Fruit fly (Drosophila melanogaster): ENCODE measurements around the gene Cyp4ac3.

The Cyp4ac3 gene

DNA sequence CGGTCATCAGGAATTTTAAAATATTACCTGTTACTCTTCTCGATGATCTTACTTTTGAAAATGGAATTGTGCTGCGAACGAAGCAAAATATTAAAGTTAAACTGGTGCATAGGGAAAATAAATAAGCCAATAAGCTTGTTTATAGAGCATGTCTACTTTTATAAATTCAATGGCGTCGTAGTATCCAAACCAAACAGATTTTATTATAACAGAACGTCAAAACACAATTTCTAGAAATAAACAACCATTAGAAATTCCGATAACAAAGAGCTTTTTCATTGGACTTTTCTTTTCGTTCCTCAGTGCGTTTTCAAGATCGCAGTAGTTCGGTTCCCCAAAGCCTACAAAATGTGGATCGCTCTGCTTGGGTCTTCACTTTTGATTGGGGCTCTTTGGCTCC is at the start of gene Cyp4ac3:
Gene Cyp4ac3, plus strand, starts transcription at position 301 of the 400 bp plus-strand sequence.
- TF ChIP-seq noc (tag; optimal IDR thresholded peaks at IDR 0.05), result no peak

DNA sequence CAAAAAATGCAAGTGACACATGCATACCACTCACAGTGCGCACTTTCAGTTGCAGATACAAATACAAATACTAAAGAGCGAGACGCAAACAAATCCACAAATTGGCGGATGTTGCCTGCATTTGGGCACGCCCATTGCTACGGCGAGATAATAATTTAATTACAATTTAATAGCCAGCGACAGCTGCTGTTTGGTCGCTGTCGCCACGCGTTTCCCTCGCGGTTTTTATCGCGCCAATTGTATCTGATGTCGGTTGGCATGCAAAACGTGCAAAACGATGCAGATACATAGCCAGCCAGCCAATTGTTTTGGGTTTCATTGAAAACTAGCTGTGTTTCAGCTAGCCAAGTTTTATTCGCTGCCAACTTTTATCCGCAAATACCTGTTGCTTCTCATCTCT is 45.0 kb upstream of the Cyp4ac3 start:
- no peak for TF ChIP-seq noc (tag; optimal IDR thresholded peaks at IDR 0.05)

DNA sequence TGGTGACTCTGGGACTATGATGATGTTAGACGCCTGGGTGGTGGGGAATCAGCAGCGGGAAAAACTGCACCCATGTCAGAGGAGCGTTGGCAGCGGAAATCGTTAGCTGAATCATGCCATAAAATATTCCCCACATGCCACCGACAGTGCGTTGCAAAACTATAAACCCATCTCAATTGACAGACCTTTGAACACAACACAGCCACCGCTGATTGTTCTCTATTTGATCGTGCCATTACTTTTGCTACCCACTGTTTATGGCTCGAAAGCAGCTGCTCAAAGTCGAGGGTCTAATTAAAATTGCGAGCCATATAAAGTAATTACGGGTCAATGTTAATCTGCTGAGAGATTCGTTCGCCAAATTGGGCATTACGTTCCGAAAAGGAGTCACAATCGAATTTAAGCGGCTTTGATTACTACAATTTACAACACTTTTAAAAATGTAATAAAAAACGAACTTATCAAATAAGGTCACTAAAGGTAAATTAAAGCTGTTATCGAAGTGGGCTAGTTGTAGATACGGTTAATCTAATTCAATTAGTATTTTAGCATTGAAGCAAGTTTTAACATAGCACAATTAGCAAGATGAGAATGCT is 43.5 kb upstream of the Cyp4ac3 start:
- no peak for TF ChIP-seq noc (tag; optimal IDR thresholded peaks at IDR 0.05)

DNA sequence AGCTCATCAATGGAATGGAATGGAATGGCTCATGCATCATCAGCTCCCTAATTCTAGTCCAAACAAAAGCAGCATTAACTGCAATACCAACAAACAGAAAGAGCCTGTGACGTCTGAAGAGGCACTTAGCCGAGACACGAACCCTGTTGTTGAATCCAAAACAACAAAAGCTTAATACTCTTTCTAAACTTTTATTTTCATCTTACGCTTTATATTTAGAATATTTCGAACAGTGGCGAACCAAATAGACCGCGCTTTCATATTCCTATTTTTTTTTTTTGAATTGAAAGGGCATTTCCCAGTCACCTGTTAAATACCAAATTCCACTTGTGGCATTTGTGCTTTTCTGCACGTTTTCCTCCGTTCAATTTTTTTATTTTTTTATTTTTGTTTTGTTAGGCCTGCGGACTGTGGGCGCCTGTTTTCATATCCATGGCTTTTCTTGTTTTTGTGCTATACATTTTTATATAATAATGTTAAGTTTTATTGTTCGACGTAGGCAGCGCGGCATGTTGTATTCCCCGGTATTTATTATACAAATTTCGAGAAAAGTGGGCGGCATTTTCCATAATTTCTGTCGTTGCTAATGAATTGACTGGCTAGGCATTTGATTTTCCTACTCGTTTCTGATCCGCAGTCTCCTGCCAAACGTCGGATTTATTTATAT is 42.6 kb upstream of the Cyp4ac3 start:
- no peak for TF ChIP-seq noc (tag; optimal IDR thresholded peaks at IDR 0.05)

DNA sequence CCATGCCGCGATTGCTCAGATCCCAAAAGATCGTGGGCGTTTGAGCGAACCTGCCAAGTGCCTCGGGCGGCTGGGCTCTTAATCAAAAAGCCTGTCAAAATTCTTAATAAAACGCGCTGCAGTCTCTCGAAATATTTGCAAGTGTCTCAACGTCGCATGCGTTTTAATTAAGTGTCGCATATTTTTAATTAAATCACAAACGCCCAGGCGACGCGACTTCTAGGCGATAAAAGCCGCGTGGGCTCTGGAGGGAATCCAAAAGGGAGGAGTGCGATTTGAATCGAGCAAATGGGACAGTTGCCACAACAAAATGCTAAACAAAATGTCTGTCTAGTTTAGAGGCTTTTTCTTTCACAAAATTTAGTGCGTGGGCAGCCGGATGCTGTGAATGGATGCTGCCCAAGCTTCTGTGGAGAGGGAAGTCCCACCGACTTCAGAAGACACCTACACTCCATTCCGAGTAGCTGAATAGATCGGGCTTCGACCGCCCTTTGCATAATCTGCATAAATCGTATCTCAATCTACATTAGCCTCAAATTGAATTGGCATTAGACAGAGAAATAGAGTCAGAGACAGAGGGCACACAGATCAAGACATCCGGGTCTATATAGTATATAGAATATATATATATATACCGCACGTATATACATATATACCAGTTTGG is 41.3 kb upstream of the Cyp4ac3 start:
- TF ChIP-seq noc (tag; optimal IDR thresholded peaks at IDR 0.05), result no peak

DNA sequence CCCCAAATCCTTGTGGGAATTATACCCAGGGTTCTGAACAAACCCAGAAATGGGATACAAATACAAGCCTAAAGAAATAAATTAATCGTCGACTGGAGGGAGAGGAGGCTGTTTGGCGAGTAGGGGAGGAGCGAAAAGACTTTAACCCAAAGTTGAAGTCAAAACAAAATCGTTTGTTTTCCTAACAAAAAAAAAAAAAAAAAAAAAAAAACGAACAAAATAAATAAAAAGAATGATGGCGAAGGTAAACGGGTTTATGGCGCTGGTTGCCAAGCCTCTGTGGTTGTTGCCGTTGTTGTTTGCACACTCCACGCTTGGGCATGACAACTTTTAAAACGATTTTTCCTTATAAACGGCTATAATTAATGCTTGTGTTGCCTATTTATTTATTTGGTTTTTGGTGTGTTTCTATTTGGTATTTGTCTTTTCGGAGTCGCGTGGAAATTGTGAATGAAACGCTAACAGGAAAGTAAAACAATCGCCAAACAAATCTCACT is 39.7 kb upstream of the Cyp4ac3 start:
- no peak for TF ChIP-seq noc (tag; optimal IDR thresholded peaks at IDR 0.05)

DNA sequence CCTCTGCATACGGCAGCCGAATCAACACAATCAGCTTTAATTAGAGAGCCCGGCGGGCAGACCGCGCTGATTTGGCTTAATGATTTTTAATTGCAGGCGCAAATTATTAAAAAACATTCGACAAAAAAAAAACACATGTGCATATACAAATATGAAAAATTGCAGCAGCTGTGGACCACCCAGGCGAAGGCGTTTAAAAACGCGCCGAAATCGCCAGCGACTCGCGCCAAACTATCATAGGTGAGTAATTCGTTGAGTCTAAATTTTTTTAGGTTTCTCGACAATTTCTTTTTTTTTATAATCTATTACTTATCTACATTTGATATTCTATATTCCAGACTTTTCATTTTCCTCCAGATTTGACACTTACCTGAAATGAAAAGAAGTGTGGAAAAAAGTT is 39.1 kb upstream of the Cyp4ac3 start:
- no peak for TF ChIP-seq noc (tag; optimal IDR thresholded peaks at IDR 0.05)

DNA sequence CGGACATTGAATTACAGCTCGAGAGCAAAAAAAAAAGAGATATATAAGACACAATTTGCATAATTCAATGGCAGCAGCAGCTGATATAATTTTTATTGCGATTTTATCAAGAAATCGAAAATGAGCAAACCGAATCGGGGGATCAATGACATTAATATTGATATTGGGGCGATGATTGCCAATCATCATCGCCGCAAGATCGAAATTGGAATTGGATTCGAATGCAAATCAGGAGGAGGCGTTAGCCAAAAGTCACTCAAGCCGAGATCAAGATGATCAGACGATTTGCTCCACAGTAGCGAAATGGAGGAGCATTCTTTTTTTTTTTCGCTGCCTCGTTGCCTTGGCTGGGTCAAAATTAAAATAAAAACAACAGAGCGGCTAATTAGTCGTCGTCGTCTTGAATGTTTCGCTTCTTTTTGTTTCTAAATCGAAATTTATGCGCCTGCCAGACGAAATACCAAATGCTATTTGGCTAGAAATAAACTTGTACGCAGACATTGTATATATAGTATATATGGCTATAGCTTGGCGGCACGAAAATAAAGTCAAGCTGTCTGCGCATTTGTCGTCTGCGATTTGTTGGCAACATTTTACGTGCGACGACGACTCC is 38.5 kb upstream of the Cyp4ac3 start:
- TF ChIP-seq noc (tag; optimal IDR thresholded peaks at IDR 0.05), result no peak

DNA sequence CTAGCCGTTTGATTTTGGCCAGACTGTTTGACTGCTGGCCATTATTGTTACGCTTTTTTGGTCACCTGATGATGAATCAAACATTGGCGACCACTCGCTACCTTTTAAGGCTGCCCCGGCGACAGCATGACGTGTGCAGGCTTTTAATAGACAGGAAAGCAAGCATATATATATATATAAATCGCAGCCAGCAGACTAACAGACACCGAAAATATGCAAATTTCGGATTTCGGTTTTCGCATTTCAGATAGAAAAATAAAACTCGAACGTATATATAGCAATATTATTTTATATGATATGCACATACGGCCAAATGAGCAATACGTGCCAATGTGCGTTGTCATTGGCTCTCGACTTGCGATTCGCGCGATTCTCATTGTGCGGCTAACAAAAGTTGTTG is 37.5 kb upstream of the Cyp4ac3 start:
- TF ChIP-seq noc (tag; optimal IDR thresholded peaks at IDR 0.05), result no peak

DNA sequence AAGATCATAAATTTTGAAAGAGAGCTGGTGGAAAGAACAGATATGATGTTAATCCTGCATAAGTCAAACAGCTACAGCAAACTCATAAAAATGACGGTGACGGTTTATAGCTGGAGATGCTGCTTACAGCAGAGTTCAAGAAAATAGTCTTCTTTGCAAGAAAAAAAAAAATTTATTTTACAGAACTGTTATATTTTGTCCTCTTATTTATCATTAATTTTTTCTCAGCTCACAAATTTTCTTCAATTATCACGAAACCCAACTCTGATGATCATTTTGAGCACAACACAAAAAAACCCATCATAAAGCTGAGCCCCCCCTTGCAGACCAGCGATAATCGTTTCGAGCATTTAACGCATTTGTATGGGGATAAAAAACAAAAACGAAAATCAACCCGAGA is 36.9 kb upstream of the Cyp4ac3 start:
- no peak for TF ChIP-seq noc (tag; optimal IDR thresholded peaks at IDR 0.05)

DNA sequence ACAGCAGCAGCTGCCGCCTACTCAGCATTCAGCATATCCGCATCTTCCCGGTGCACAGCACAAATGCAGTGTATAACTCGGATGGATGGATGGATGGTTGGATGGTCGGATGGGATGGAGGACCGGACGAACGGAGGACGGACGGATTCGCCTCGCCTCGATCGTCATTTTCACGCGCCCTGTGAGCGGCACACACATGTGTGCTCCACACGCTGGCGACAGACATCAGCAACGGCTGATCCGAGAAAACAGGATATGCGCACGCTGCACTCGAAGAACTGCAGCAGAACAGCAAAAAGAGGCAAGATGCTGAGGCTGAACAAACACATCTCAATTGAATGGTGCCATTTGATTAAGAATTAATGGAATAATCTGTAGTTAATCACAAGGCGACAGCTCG is 36.1 kb upstream of the Cyp4ac3 start:
- no peak for TF ChIP-seq noc (tag; optimal IDR thresholded peaks at IDR 0.05)

DNA sequence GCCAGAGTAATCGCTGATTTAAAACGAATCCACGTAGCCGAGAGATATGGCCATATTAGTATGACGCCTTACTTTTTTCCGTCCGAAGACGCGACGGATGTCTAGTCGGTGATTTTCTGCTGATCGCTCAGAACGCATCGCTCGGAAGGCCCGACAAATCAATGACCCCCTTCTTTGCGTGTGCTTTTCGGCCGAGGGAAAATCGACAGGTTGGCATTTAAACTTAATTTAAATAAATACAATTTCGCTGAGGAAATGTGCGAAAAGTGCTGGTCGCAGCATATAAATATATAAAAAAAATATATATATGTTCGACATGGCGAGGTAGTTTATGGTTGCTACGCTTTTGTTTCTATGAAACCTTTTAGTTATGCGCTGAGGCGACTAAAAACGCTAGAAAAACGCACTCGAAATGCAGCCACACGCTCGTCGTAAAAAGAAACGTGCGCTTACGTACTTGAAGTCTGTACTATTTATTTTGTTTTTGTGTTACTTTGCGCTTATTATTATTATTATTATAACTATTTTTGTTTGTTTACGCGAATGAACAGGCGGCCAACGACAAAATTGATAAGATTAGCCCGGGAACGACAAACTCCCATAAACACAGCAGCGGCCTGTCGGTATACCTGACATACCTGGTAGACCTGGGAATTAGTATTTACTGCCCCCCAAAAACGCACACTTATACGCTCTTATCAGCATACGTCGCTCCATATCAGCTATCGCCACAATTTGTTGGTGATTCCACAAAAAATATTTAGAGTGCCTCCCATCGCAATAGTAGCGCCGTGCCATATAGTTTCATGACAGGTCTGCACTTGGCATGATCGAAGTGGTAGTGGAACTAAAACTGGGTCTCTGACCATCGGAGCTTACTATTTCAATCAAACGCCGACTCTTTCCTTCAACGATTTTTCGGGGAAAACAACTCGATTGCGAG is 35.1 kb upstream of the Cyp4ac3 start:
- TF ChIP-seq noc (tag; optimal IDR thresholded peaks at IDR 0.05), result peak; percentile 95

DNA sequence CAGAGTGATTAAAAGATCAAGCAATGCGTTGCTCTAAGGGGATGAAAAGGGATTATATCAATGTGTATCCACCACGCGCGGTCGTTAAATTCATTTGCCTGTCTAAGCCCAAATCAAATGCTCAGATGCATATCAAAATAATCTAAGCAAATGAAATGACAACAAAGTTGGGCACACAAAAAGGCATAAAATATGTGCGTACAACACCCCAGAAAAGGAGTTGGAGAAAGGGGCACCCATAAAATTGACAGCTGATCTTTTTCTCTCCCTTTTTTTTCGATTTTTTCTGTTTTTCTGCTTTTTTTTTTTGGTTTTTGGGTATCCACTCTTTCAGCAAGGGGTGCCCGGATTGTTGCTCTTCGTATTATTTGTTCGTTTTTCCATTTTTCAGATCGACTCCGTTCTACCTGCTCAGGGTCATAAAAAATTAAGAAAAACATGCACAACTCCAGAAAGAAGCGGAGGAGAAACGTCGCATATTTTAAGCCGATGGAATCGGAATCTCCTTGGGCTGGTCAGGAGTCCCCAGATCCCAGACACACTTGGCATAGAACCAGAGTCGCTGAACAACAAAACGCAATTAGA is 33.5 kb upstream of the Cyp4ac3 start:
- no peak for TF ChIP-seq noc (tag; optimal IDR thresholded peaks at IDR 0.05)

DNA sequence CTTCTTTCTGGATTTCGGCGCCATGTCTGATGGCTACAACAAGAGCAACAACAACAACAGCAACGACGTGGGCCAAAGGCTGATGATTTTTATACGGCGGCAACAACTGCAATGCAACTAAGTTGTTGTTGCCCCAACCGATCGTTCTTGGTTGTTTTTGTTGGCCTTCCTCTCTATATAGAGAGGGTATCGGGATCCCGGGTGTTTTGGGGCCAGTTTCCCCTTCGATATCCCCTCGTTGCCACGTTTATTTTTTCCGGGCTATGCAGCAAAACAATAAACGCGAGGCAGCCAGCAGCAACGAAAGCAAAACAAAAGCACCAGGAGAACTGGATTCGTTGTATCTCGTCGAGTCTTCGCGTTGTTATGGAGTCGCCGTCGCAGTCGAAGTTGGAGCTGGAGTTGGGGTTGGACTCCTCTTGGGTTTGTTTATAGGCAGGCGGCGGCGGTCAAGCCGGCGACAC is 31.9 kb upstream of the Cyp4ac3 start:
- no peak for TF ChIP-seq noc (tag; optimal IDR thresholded peaks at IDR 0.05)

DNA sequence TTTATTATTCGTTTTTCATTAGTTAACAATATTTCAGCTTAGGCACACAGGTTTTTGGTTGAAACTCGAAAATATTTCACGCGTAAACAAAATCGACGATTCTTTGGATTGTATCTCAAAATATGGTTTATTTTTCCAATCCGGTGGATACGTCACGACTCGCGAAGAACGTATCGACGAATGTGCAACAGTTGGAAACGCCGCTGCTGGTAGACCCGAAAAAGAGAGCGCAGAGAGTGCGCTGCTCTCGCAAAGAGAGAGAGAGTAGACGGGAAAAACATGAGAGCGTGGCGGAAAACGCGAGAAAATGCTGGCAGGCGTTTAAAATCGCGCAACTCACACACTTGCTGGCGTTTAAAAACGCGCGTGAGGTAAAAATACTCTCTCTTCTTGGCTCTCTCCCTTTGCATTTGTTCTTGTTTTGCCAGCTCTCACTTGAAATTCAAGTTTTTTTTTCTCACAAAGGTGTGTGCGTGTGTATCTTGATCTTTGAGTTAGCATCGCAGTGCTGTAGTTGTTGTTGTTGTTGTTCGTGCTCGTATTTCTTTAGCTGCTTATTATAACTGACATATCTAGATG is 31.0 kb upstream of the Cyp4ac3 start:
- peak; percentile 13 for TF ChIP-seq noc (tag; optimal IDR thresholded peaks at IDR 0.05)
